Worm (Caenorhabditis elegans) whole organism, L1 larva: ENCODE data around the gene R102.3.

Experiments used
- dpl-1 ChIP-seq, 3 experiments: fragments of 150-350 bp in 2 of 3; sonication (generic microtip) in 1 of 3; optimal IDR thresholded peaks; 2 replicates each; lab custom pipeline; 2014 to 2017; ENCODE audit warnings: missing biosample characterization in 3 of 3, missing genetic modification characterization in 3 of 3, missing genetic modification reagents in 3 of 3
- lsy-2 ChIP-seq, 2 experiments: fragments of 150-350 bp; optimal IDR thresholded peaks; 2 replicates each; lab custom pipeline; 2014; ENCODE audit warnings: missing biosample characterization in 2 of 2, missing genetic modification characterization in 2 of 2
- mep-1 ChIP-seq: fragments of 150-350 bp; optimal IDR thresholded peaks from 2 replicates; lab custom pipeline; 2014; ENCODE audit warnings: missing biosample characterization, missing genetic modification characterization
- nhr-12 ChIP-seq: sonication (generic microtip); optimal IDR thresholded peaks from 2 replicates; lab custom pipeline; 2017; ENCODE audit warnings: missing biosample characterization, missing genetic modification characterization
- swsn-7 ChIP-seq: sonication (generic microtip); optimal IDR thresholded peaks from 2 replicates; lab custom pipeline; 2016; ENCODE audit warnings: missing genetic modification characterization, missing compliant biosample characterization
- vab-15 ChIP-seq: sonication (generic microtip); optimal IDR thresholded peaks from 2 replicates; lab custom pipeline; 2017; ENCODE audit warnings: missing genotype, mild to moderate bottlenecking, missing genetic modification characterization, missing compliant biosample characterization

ce11 chrIV:10668561-10668960 lies 20.8 kb upstream of the R102.3 start:
- no peak for TF ChIP-seq nhr-12 (tag; lab: Kevin White, UChicago)
- TF ChIP-seq mep-1 (tag; lab: Kevin White, UChicago) = no peak
- no peak for TF ChIP-seq vab-15 (tag; lab: Kevin White, UChicago)
- no peak for TF ChIP-seq dpl-1 (GFP tag; optimal IDR thresholded peaks at IDR 0.05; lab: Kevin White, UChicago)
- no peak for TF ChIP-seq swsn-7 (tag; lab: Kevin White, UChicago)
- TF ChIP-seq lsy-2 (tag; optimal IDR thresholded peaks at IDR 0.05; lab: Kevin White, UChicago) = no peak
